Fruit fly (Drosophila melanogaster) S2 (cell line): Measurements from ENCODE around the gene sowah.

Experiments used
- CG8478 ChIP-seq: fragments of >200 bp; optimal IDR thresholded peaks from 2 replicates; lab custom pipeline; 2018
- CTCF ChIP-seq, 2 experiments: fragments of >200 bp; optimal IDR thresholded peaks; 2 replicates each; lab custom pipeline; 2018

- TF ChIP-seq CTCF (optimal IDR thresholded peaks at IDR 0.05; lab: Kevin White, UChicago) (no peak), CG8478 (lab: Kevin White, UChicago) (no peak)
These were observed 42.3 kb downstream of the sowah start, which contains the start of gene nst for dm6 chr3L:12530044-12530443.
